Worm (Caenorhabditis elegans) whole organism, L4 larva: Measurements from ENCODE around the gene clec-217.

Source experiments
- ama-1 ChIP-seq: fragments of 150-350 bp; optimal IDR thresholded peaks from 2 replicates; lab custom pipeline; 2014; ENCODE audit warnings: inconsistent platforms, mixed read lengths
- ceh-20 ChIP-seq: fragments of 200-800 bp; sonication (Bioruptor generic); IDR thresholded peaks from 2 replicates; pipeline ENCODE4 v1.3.6; 2022; ENCODE audit warnings: missing genetic modification reagents, missing genetic modification characterization, missing compliant biosample characterization
- dpl-1 ChIP-seq: fragments of 150-350 bp; optimal IDR thresholded peaks from 2 replicates; lab custom pipeline; 2014; ENCODE audit warnings: missing biosample characterization, missing genetic modification reagents, missing genetic modification characterization
- fkh-10 ChIP-seq: fragments of 150-350 bp; optimal IDR thresholded peaks from 2 replicates; lab custom pipeline; 2014; ENCODE audit warnings: missing biosample characterization, missing genetic modification reagents, missing genetic modification characterization
- mep-1 ChIP-seq: fragments of 150-350 bp; sonication (generic microtip); optimal IDR thresholded peaks from 3 replicates; lab custom pipeline; 2014; ENCODE audit warnings: missing biosample characterization, missing genetic modification characterization
- nhr-28 ChIP-seq: fragments of 150-350 bp; optimal IDR thresholded peaks from 2 replicates; lab custom pipeline; 2014; ENCODE audit warnings: missing biosample characterization, missing genetic modification characterization
- pha-4 ChIP-seq, 2 experiments: fragments of 150-350 bp in 1 of 2; fragments of 200-800 bp in 1 of 2; sonication (Bioruptor generic) in 1 of 2; IDR thresholded peaks in 1 of 2; optimal IDR thresholded peaks in 1 of 2; 2 replicates each; pipeline versions ENCODE4 v1.3.6 to Lab custom; 2014 to 2022; ENCODE audit warnings: missing genetic modification characterization in 2 of 2, missing genetic modification reagents in 2 of 2, missing biosample characterization in 1 of 2, missing compliant biosample characterization in 1 of 2
- spr-3 ChIP-seq: fragments of 200-800 bp; sonication (Bioruptor generic); optimal IDR thresholded peaks from 2 replicates; lab custom pipeline; 2018; ENCODE audit warnings: mild to moderate bottlenecking, missing genetic modification characterization, missing compliant biosample characterization

ce11 chrV:7952855-7953254 lies 5.8 kb downstream of the clec-217 start, which contains the start of gene clec-216:
- TF ChIP-seq dpl-1 (no peak), ama-1 (lab: Kevin White, UChicago) (no peak), pha-4 (GFP tag; IDR thresholded peaks at IDR 0.05; lab: Robert Waterston, UW) (no peak), pha-4 (tag; optimal IDR thresholded peaks at IDR 0.05; lab: Kevin White, UChicago) (no peak), ceh-20 (GFP tag; lab: Robert Waterston, UW) (no peak), mep-1 (tag; lab: Kevin White, UChicago) (no peak), spr-3 (no peak), nhr-28 (tag; lab: Kevin White, UChicago) (no peak), fkh-10 (GFP tag; lab: Kevin White, UChicago) (no peak)
